Worm (Caenorhabditis elegans) whole organism, L4 larva: ENCODE results near the gene H41C03.3.

Experiments used
- F37D6.2 ChIP-seq: sonication (generic microtip); optimal IDR thresholded peaks from 2 replicates; lab custom pipeline; 2016; ENCODE audit warnings: mild to moderate bottlenecking, missing genetic modification characterization, missing compliant biosample characterization
- F44E2.7 ChIP-seq: fragments of 200-800 bp; sonication (Bioruptor generic); IDR thresholded peaks from 2 replicates; pipeline ENCODE4 v2.1.2; 2022; ENCODE audit warnings: missing genetic modification characterization, missing compliant biosample characterization
- T20F7.1 ChIP-seq: fragments of 200-800 bp; sonication (Bioruptor generic); optimal IDR thresholded peaks from 2 replicates; lab custom pipeline; 2018; ENCODE audit warnings: mild to moderate bottlenecking, missing genetic modification characterization, missing compliant biosample characterization
- T26A8.4 ChIP-seq: fragments of 200-800 bp; sonication (Bioruptor generic); IDR thresholded peaks from 2 replicates; pipeline ENCODE4 v1.3.6; 2022; ENCODE audit warnings: missing genetic modification characterization, missing compliant biosample characterization
- Y105C5A.15 ChIP-seq: fragments of 200-800 bp; sonication (Bioruptor generic); IDR thresholded peaks from 2 replicates; pipeline ENCODE4 v1.3.6; 2022; ENCODE audit warnings: missing genetic modification characterization, missing compliant biosample characterization
- Y75B8A.6 ChIP-seq: fragments of 200-800 bp; sonication (Bioruptor generic); IDR thresholded peaks from 2 replicates; pipeline ENCODE4 v1.3.6; 2022; ENCODE audit warnings: missing genetic modification reagents, missing genetic modification characterization, missing compliant biosample characterization
- ZK337.2 ChIP-seq: fragments of 200-800 bp; sonication (Bioruptor generic); IDR thresholded peaks from 2 replicates; pipeline ENCODE4 v1.3.6; 2022; ENCODE audit warnings: missing genetic modification reagents, missing genetic modification characterization, missing compliant biosample characterization
- attf-4 ChIP-seq: sonication (generic microtip); optimal IDR thresholded peaks from 3 replicates; lab custom pipeline; 2017; ENCODE audit warnings: missing biosample characterization, missing genetic modification characterization
- ceh-20 ChIP-seq: fragments of 200-800 bp; sonication (Bioruptor generic); IDR thresholded peaks from 2 replicates; pipeline ENCODE4 v1.3.6; 2022; ENCODE audit warnings: missing genetic modification reagents, missing genetic modification characterization, missing compliant biosample characterization
- ceh-82 ChIP-seq: sonication (generic microtip); optimal IDR thresholded peaks from 2 replicates; lab custom pipeline; 2017; ENCODE audit warnings: missing biosample characterization, missing genetic modification characterization
- cey-2 ChIP-seq: sonication (generic microtip); optimal IDR thresholded peaks from 3 replicates; lab custom pipeline; 2017; ENCODE audit warnings: missing genetic modification characterization, mild to moderate bottlenecking, missing compliant biosample characterization, antibody characterized with exemption, borderline replicate concordance; ENCODE audit not compliant: insufficient read depth
- daf-16 ChIP-seq, 3 experiments: sonication (generic microtip); optimal IDR thresholded peaks; 2 replicates each; lab custom pipeline; 2016 to 2017; ENCODE audit warnings: missing genetic modification characterization in 3 of 3, missing genetic modification reagents in 3 of 3, mild to moderate bottlenecking in 2 of 3, missing compliant biosample characterization in 2 of 3, missing biosample characterization in 1 of 3, moderate library complexity in 1 of 3
- daf-8 ChIP-seq: fragments of 200-800 bp; sonication (Bioruptor generic); IDR thresholded peaks from 2 replicates; pipeline ENCODE4 v1.3.6; 2022; ENCODE audit warnings: missing genetic modification characterization, missing compliant biosample characterization
- dmd-8 ChIP-seq: fragments of 200-800 bp; sonication (Bioruptor generic); IDR thresholded peaks from 2 replicates; pipeline ENCODE4 v1.3.6; 2022; ENCODE audit warnings: missing genetic modification characterization, missing compliant biosample characterization
- dmd-9 ChIP-seq: fragments of 200-800 bp; sonication (Bioruptor generic); IDR thresholded peaks from 2 replicates; pipeline ENCODE4 v1.3.6; 2022; ENCODE audit warnings: missing genetic modification reagents, missing genetic modification characterization, missing compliant biosample characterization
- duxl-1 ChIP-seq: sonication (generic microtip); optimal IDR thresholded peaks from 2 replicates; lab custom pipeline; 2016; ENCODE audit warnings: mild to moderate bottlenecking, missing genetic modification characterization, moderate library complexity, missing compliant biosample characterization; ENCODE audit not compliant: poor library complexity
- fkh-10 ChIP-seq: fragments of 150-350 bp; optimal IDR thresholded peaks from 2 replicates; lab custom pipeline; 2014; ENCODE audit warnings: missing biosample characterization, missing genetic modification reagents, missing genetic modification characterization
- fos-1 ChIP-seq: fragments of 150-350 bp; optimal IDR thresholded peaks from 2 replicates; lab custom pipeline; 2014; ENCODE audit warnings: missing biosample characterization, missing genetic modification characterization
- gei-8 ChIP-seq: fragments of 200-800 bp; sonication (Bioruptor generic); optimal IDR thresholded peaks from 2 replicates; lab custom pipeline; 2018; ENCODE audit warnings: mild to moderate bottlenecking, missing genetic modification characterization, missing compliant biosample characterization
- lin-1 ChIP-seq: fragments of 200-800 bp; sonication (Bioruptor generic); IDR thresholded peaks from 2 replicates; pipeline ENCODE4 v1.3.6; 2022; ENCODE audit warnings: missing genetic modification reagents, missing genetic modification characterization, missing compliant biosample characterization
- lin-15B ChIP-seq: fragments of 150-350 bp; sonication (generic microtip); optimal IDR thresholded peaks from 3 replicates; lab custom pipeline; 2014; ENCODE audit warnings: missing biosample characterization, missing genetic modification characterization
- lin-29 ChIP-seq: fragments of 200-800 bp; sonication (Bioruptor generic); IDR thresholded peaks from 2 replicates; pipeline ENCODE4 v1.3.6; 2022; ENCODE audit warnings: missing genetic modification reagents, missing genetic modification characterization, missing compliant biosample characterization
- madf-5 ChIP-seq, 2 experiments: fragments of 200-800 bp; sonication (Bioruptor generic); IDR thresholded peaks; 2 replicates each; pipeline ENCODE4 v1.3.6; 2022; ENCODE audit warnings: missing compliant biosample characterization in 2 of 2, missing genetic modification characterization in 2 of 2
- mdl-1 ChIP-seq, 2 experiments: fragments of 150-350 bp in 1 of 2; sonication (generic microtip) in 1 of 2; optimal IDR thresholded peaks; 2 replicates each; lab custom pipeline; 2014 to 2017; ENCODE audit warnings: missing biosample characterization in 2 of 2, missing genetic modification characterization in 2 of 2
- mxl-2 ChIP-seq: fragments of 200-800 bp; sonication (Bioruptor generic); conservative IDR thresholded peaks from 2 replicates; pipeline ENCODE4 v1.3.6; 2022; ENCODE audit warnings: missing genetic modification reagents, missing genetic modification characterization, missing compliant biosample characterization
- mxl-3 ChIP-seq: fragments of 200-800 bp; sonication (Bioruptor generic); optimal IDR thresholded peaks from 2 replicates; lab custom pipeline; 2018; ENCODE audit warnings: mild to moderate bottlenecking, missing genetic modification characterization, missing compliant biosample characterization
- nhr-10 ChIP-seq: fragments of 150-350 bp; optimal IDR thresholded peaks from 2 replicates; lab custom pipeline; 2014; ENCODE audit warnings: missing biosample characterization, missing genetic modification characterization
- nhr-111 ChIP-seq: fragments of 200-800 bp; sonication (Bioruptor generic); optimal IDR thresholded peaks from 2 replicates; lab custom pipeline; 2018; ENCODE audit warnings: mild to moderate bottlenecking, missing genetic modification characterization, missing compliant biosample characterization
- nhr-28 ChIP-seq: fragments of 150-350 bp; optimal IDR thresholded peaks from 2 replicates; lab custom pipeline; 2014; ENCODE audit warnings: missing biosample characterization, missing genetic modification characterization
- nhr-42 ChIP-seq: fragments of 200-800 bp; sonication (Bioruptor generic); IDR thresholded peaks from 2 replicates; pipeline ENCODE4 v1.3.6; 2022; ENCODE audit warnings: missing genetic modification characterization, missing compliant biosample characterization
- nhr-76 ChIP-seq: fragments of 150-350 bp; optimal IDR thresholded peaks from 2 replicates; lab custom pipeline; 2014; ENCODE audit warnings: missing biosample characterization, missing genetic modification characterization
- pqm-1 ChIP-seq: sonication (generic microtip); optimal IDR thresholded peaks from 2 replicates; lab custom pipeline; 2017; ENCODE audit warnings: missing biosample characterization, missing genetic modification characterization
- spr-1 ChIP-seq: sonication (generic microtip); optimal IDR thresholded peaks from 2 replicates; lab custom pipeline; 2016; ENCODE audit warnings: mild to moderate bottlenecking, missing genetic modification characterization, missing compliant biosample characterization
- tag-97 ChIP-seq: fragments of 200-800 bp; sonication (Bioruptor generic); IDR thresholded peaks from 2 replicates; pipeline ENCODE4 v1.3.6; 2022; ENCODE audit warnings: missing genetic modification characterization, missing compliant biosample characterization
- unc-39 ChIP-seq: sonication (generic microtip); optimal IDR thresholded peaks from 2 replicates; lab custom pipeline; 2017; ENCODE audit warnings: missing biosample characterization, missing genetic modification characterization
- unc-62 ChIP-seq, 3 experiments: fragments of 150-350 bp in 1 of 3; sonication (generic microtip); optimal IDR thresholded peaks in 2 of 3; peaks in 1 of 3; 1 replicate in 1 of 3; 2 replicates in 2 of 3; lab custom pipeline; 2014 to 2017; ENCODE audit warnings: missing biosample characterization in 3 of 3, missing genetic modification characterization in 3 of 3, missing genetic modification reagents in 3 of 3, missing genotype in 1 of 3
- zag-1 ChIP-seq: fragments of 150-350 bp; optimal IDR thresholded peaks from 2 replicates; lab custom pipeline; 2014; ENCODE audit warnings: missing biosample characterization, missing genetic modification characterization
- ztf-7 ChIP-seq: fragments of 150-350 bp; optimal IDR thresholded peaks from 2 replicates; lab custom pipeline; 2014; ENCODE audit warnings: missing biosample characterization, missing genetic modification characterization

The H41C03.3 gene

ce11 chrII:5845441-5845840 lies at the start of gene H41C03.3, which contains the start of gene ZK1248.17:
Gene H41C03.3, plus strand, starts transcription at chrII:5845777.
Gene ZK1248.17, minus strand, starts transcription at chrII:5845541.
- no peak for TF ChIP-seq mxl-3 (GFP tag; lab: Kevin White, UChicago)
- no peak for TF ChIP-seq ZK337.2 (GFP tag; lab: Robert Waterston, UW)
- no peak for TF ChIP-seq T26A8.4 (GFP tag; lab: Robert Waterston, UW)
- no peak for TF ChIP-seq nhr-111 (GFP tag; lab: Kevin White, UChicago)
- no peak for TF ChIP-seq F44E2.7 (GFP tag; lab: Robert Waterston, UW)
- TF ChIP-seq unc-39: no peak
- no peak for TF ChIP-seq F37D6.2
- TF ChIP-seq nhr-10 (tag; lab: Kevin White, UChicago): no peak

ce11 chrII:5797348-5797977 lies 48.1 kb upstream of the H41C03.3 start, which contains the start of the genes msp-63 and msp-142:
Gene msp-63, minus strand, starts transcription at chrII:5797448.
Gene msp-142, plus strand, starts transcription at chrII:5797927.
- TF ChIP-seq mxl-2 (GFP tag; lab: Robert Waterston, UW) (no peak), fkh-10 (GFP tag; lab: Kevin White, UChicago) (no peak), mdl-1 (tag; optimal IDR thresholded peaks at IDR 0.05; lab: Kevin White, UChicago) (no peak), ztf-7 (tag; lab: Kevin White, UChicago) (no peak), nhr-76 (tag; lab: Kevin White, UChicago) (no peak), attf-4 (tag; lab: Kevin White, UChicago) (no peak), lin-29 (GFP tag; lab: Robert Waterston, UW) (no peak), T20F7.1 (GFP tag; lab: Kevin White, UChicago) (no peak), F37D6.2 (no peak), dmd-8 (GFP tag; lab: Robert Waterston, UW) (no peak), pqm-1 (no peak), fos-1 (tag; lab: Kevin White, UChicago) (no peak), Y105C5A.15 (GFP tag; lab: Robert Waterston, UW) (no peak), nhr-42 (GFP tag; lab: Robert Waterston, UW) (no peak), lin-15B (tag; lab: Kevin White, UChicago) (no peak), daf-8 (no peak), daf-16 (GFP tag; optimal IDR thresholded peaks at IDR 0.05; lab: Kevin White, UChicago) (no peak), daf-16 (tag; optimal IDR thresholded peaks at IDR 0.05; lab: Kevin White, UChicago) (no peak), mxl-3 (GFP tag; lab: Kevin White, UChicago) (no peak)

ce11 chrII:5799553-5799952 lies 46.0 kb upstream of the H41C03.3 start, which contains the start of gene K05F1.8:
Gene K05F1.8, minus strand, starts transcription at chrII:5799653.
- no peak for TF ChIP-seq unc-62 (GFP tag; optimal IDR thresholded peaks at IDR 0.05 in 1 of 2; lab: Kevin White, UChicago)
- TF ChIP-seq unc-62 (tag; optimal IDR thresholded peaks at IDR 0.05; lab: Kevin White, UChicago): no peak
- no peak for TF ChIP-seq madf-5 (GFP tag; IDR thresholded peaks at IDR 0.05; lab: Robert Waterston, UW)
- no peak for TF ChIP-seq spr-1 (tag; lab: Kevin White, UChicago)
- no peak for TF ChIP-seq tag-97 (GFP tag; lab: Robert Waterston, UW)
- TF ChIP-seq cey-2 (tag; lab: Kevin White, UChicago): no peak

ce11 chrII:5801075-5801474 lies 44.5 kb upstream of the H41C03.3 start, which contains the start of the genes K05F1.9 and K05F1.1:
Gene K05F1.9, minus strand, starts transcription at chrII:5801175.
Gene K05F1.1, plus strand, starts transcription at chrII:5801382.
- TF ChIP-seq daf-8: no peak
- TF ChIP-seq lin-1 (GFP tag; lab: Robert Waterston, UW): no peak
- no peak for TF ChIP-seq ceh-82
- TF ChIP-seq gei-8: no peak
- TF ChIP-seq lin-15B (tag; lab: Kevin White, UChicago): no peak
- no peak for TF ChIP-seq lin-29 (GFP tag; lab: Robert Waterston, UW)
- TF ChIP-seq nhr-42 (GFP tag; lab: Robert Waterston, UW): no peak
- TF ChIP-seq duxl-1 (tag; lab: Kevin White, UChicago): no peak
- TF ChIP-seq nhr-28 (tag; lab: Kevin White, UChicago): no peak
- no peak for TF ChIP-seq zag-1 (tag; lab: Kevin White, UChicago)
- no peak for TF ChIP-seq mxl-3 (GFP tag; lab: Kevin White, UChicago)
- TF ChIP-seq ceh-20 (GFP tag; lab: Robert Waterston, UW): no peak
- TF ChIP-seq dmd-9 (GFP tag; lab: Robert Waterston, UW): no peak
- no peak for TF ChIP-seq Y75B8A.6 (GFP tag; lab: Robert Waterston, UW)
- TF ChIP-seq nhr-111 (GFP tag; lab: Kevin White, UChicago): no peak
